Worm (Caenorhabditis elegans) whole organism, midembryonic: ENCODE results near the gene srlf-12.

ENCODE experiments used
- T22C8.4 ChIP-seq: fragments of 200-800 bp; sonication (Bioruptor generic); IDR thresholded peaks from 2 replicates; pipeline ENCODE4 v1.3.6; 2022; ENCODE audit warnings: missing genetic modification characterization, missing compliant biosample characterization
- cog-1 ChIP-seq: sonication (generic microtip); optimal IDR thresholded peaks from 2 replicates; lab custom pipeline; 2016; ENCODE audit warnings: missing genetic modification characterization, missing compliant biosample characterization
- flt-1 ChIP-seq: fragments of 200-800 bp; sonication (Bioruptor generic); IDR thresholded peaks from 2 replicates; pipeline ENCODE4 v1.3.6; 2022; ENCODE audit warnings: missing genetic modification characterization, missing compliant biosample characterization
- klf-2 ChIP-seq: fragments of 200-800 bp; sonication (Bioruptor generic); conservative IDR thresholded peaks from 2 replicates; pipeline ENCODE4 v1.3.6; 2022; ENCODE audit warnings: missing genetic modification reagents, missing genetic modification characterization, missing compliant biosample characterization
- med-1 ChIP-seq: sonication (generic microtip); optimal IDR thresholded peaks from 2 replicates; lab custom pipeline; 2017; ENCODE audit warnings: missing genetic modification characterization, mild to moderate bottlenecking, missing compliant biosample characterization, antibody characterized with exemption, missing genetic modification reagents; ENCODE audit not compliant: insufficient read depth
- ref-1 ChIP-seq: fragments of 200-800 bp; sonication (Bioruptor generic); conservative IDR thresholded peaks from 2 replicates; pipeline ENCODE4 v1.3.6; 2022; ENCODE audit warnings: missing genetic modification reagents, missing genetic modification characterization, missing compliant biosample characterization
- tab-1 ChIP-seq: fragments of 200-800 bp; sonication (Bioruptor generic); IDR thresholded peaks from 2 replicates; pipeline ENCODE4 v1.3.6; 2022; ENCODE audit warnings: missing genetic modification characterization, missing compliant biosample characterization
- ztf-29 ChIP-seq: fragments of 200-800 bp; sonication (Bioruptor generic); IDR thresholded peaks from 2 replicates; pipeline ENCODE4 v1.3.6; 2022; ENCODE audit warnings: missing genetic modification reagents, missing genetic modification characterization, missing compliant biosample characterization

ce11 chrIV:10885915-10886314, 6.0 kb downstream of the srlf-12 start, which contains the start of gene srlf-11:
- no peak for TF ChIP-seq flt-1 (GFP tag; lab: Robert Waterston, UW)
- no peak for TF ChIP-seq med-1 (GFP tag; lab: Kevin White, UChicago)
- no peak for TF ChIP-seq T22C8.4 (GFP tag; lab: Robert Waterston, UW)
- no peak for TF ChIP-seq tab-1
- no peak for TF ChIP-seq ztf-29 (GFP tag; lab: Robert Waterston, UW)
- no peak for TF ChIP-seq cog-1 (tag; lab: Kevin White, UChicago)
- TF ChIP-seq ref-1: no peak
- TF ChIP-seq klf-2 (GFP tag; lab: Robert Waterston, UW): no peak
